Worm (Caenorhabditis elegans) whole organism, L4/young adult: ENCODE measurements around the gene B0361.4.

Experiments
- W03F9.2 ChIP-seq: fragments of 150-350 bp; optimal IDR thresholded peaks from 2 replicates; lab custom pipeline; 2014; ENCODE audit warnings: missing biosample characterization, missing genetic modification characterization
- dao-5 ChIP-seq: sonication (generic microtip); optimal IDR thresholded peaks from 2 replicates; lab custom pipeline; 2016; ENCODE audit warnings: missing genotype, missing genetic modification characterization, moderate library complexity, missing compliant biosample characterization
- him-1 ChIP-seq: sonication (generic microtip); optimal IDR thresholded peaks from 2 replicates; lab custom pipeline; 2016; ENCODE audit warnings: missing genotype, missing genetic modification reagents, missing genetic modification characterization, missing compliant biosample characterization

Gene B0361.4

ce11 chrIII:7301668-7302067 lies 42.9 kb downstream of the B0361.4 start:
- TF ChIP-seq dao-5 (no peak), him-1 (tag; lab: Kevin White, UChicago) (no peak), W03F9.2 (tag; lab: Kevin White, UChicago) (no peak)

- TF ChIP-seq W03F9.2 (tag; lab: Kevin White, UChicago) (no peak), dao-5 (no peak), him-1 (tag; lab: Kevin White, UChicago) (no peak)
Observed at ce11 chrIII:7304961-7305648, 46.3 kb downstream of the B0361.4 start.

ce11 chrIII:7305649-7305977 lies 46.8 kb downstream of the B0361.4 start:
- no peak for TF ChIP-seq W03F9.2 (tag; lab: Kevin White, UChicago)
- TF ChIP-seq dao-5 = no peak
- no peak for TF ChIP-seq him-1 (tag; lab: Kevin White, UChicago)

ce11 chrIII:7308600-7309109 lies 49.9 kb downstream of the B0361.4 start, which contains the start of gene acbp-4:
Gene acbp-4, minus strand, starts transcription at chrIII:7309109.
- TF ChIP-seq W03F9.2 (tag; lab: Kevin White, UChicago) (no peak), dao-5 (no peak), him-1 (tag; lab: Kevin White, UChicago) (no peak)

- no peak for TF ChIP-seq him-1 (tag; lab: Kevin White, UChicago)
Observed at ce11 chrIII:7310662-7311340, 52.0 kb downstream of the B0361.4 start, which contains the start of the genes F56C9.6 and F56C9.3. Gene F56C9.6, minus strand, starts transcription at chrIII:7310773. Gene F56C9.3, plus strand, starts transcription at chrIII:7311290.

- no peak for TF ChIP-seq him-1 (tag; lab: Kevin White, UChicago)
- TF ChIP-seq dao-5 = no peak
Observed at ce11 chrIII:7314473-7314872, 55.7 kb downstream of the B0361.4 start.

ce11 chrIII:7314927-7315547 lies 56.2 kb downstream of the B0361.4 start, which contains the start of gene nspg-6:
Gene nspg-6, minus strand, starts transcription at chrIII:7314977.
- TF ChIP-seq him-1 (tag; lab: Kevin White, UChicago) (no peak), W03F9.2 (tag; lab: Kevin White, UChicago) (no peak)

- TF ChIP-seq W03F9.2 (tag; lab: Kevin White, UChicago) = no peak
- no peak for TF ChIP-seq him-1 (tag; lab: Kevin White, UChicago)
- TF ChIP-seq dao-5 = no peak
Observed at ce11 chrIII:7317354-7317753, 58.6 kb downstream of the B0361.4 start.
